Worm (Caenorhabditis elegans) whole organism, midembryonic: ENCODE data around the gene H12D21.11.

Experiments used
- T22C8.4 ChIP-seq: fragments of 200-800 bp; sonication (Bioruptor generic); IDR thresholded peaks from 2 replicates; pipeline ENCODE4 v1.3.6; 2022; ENCODE audit warnings: missing genetic modification characterization, missing compliant biosample characterization
- cog-1 ChIP-seq: sonication (generic microtip); optimal IDR thresholded peaks from 2 replicates; lab custom pipeline; 2016; ENCODE audit warnings: missing genetic modification characterization, missing compliant biosample characterization
- flt-1 ChIP-seq: fragments of 200-800 bp; sonication (Bioruptor generic); IDR thresholded peaks from 2 replicates; pipeline ENCODE4 v1.3.6; 2022; ENCODE audit warnings: missing genetic modification characterization, missing compliant biosample characterization
- med-1 ChIP-seq: sonication (generic microtip); optimal IDR thresholded peaks from 2 replicates; lab custom pipeline; 2017; ENCODE audit warnings: missing genetic modification characterization, mild to moderate bottlenecking, missing compliant biosample characterization, antibody characterized with exemption, missing genetic modification reagents; ENCODE audit not compliant: insufficient read depth
- ref-1 ChIP-seq: fragments of 200-800 bp; sonication (Bioruptor generic); conservative IDR thresholded peaks from 2 replicates; pipeline ENCODE4 v1.3.6; 2022; ENCODE audit warnings: missing genetic modification reagents, missing genetic modification characterization, missing compliant biosample characterization
- tab-1 ChIP-seq: fragments of 200-800 bp; sonication (Bioruptor generic); IDR thresholded peaks from 2 replicates; pipeline ENCODE4 v1.3.6; 2022; ENCODE audit warnings: missing genetic modification characterization, missing compliant biosample characterization
- ztf-23 ChIP-seq: fragments of 200-800 bp; sonication (Bioruptor generic); IDR thresholded peaks from 2 replicates; pipeline ENCODE4 v1.3.6; 2022; ENCODE audit warnings: missing genetic modification reagents, missing genetic modification characterization, missing compliant biosample characterization
- ztf-29 ChIP-seq: fragments of 200-800 bp; sonication (Bioruptor generic); IDR thresholded peaks from 2 replicates; pipeline ENCODE4 v1.3.6; 2022; ENCODE audit warnings: missing genetic modification reagents, missing genetic modification characterization, missing compliant biosample characterization

ce11 chrV:14945124-14945523, 29.4 kb downstream of the H12D21.11 start:
- TF ChIP-seq flt-1 = no peak
- TF ChIP-seq ztf-23 (GFP tag; lab: Robert Waterston, UW) = no peak
- no peak for TF ChIP-seq cog-1 (tag; lab: Kevin White, UChicago)
- no peak for TF ChIP-seq ztf-29
- peak; percentile 78 for TF ChIP-seq T22C8.4 (GFP tag; lab: Robert Waterston, UW)
- TF ChIP-seq med-1 = no peak
- no peak for TF ChIP-seq tab-1 (GFP tag; lab: Robert Waterston, UW)
- no peak for TF ChIP-seq ref-1 (GFP tag; lab: Robert Waterston, UW)
